Fruit fly (Drosophila melanogaster) whole organism, embryonic: ENCODE results near the gene CG43672.
A peak's percentile ranks its signal among the peaks of the same experiment; 100 is the strongest.

ENCODE experiments used
- Antp ChIP-seq: fragments of 200-800 bp; sonication (Bioruptor generic); optimal IDR thresholded peaks from 3 replicates; lab custom pipeline; 2016; ENCODE audit warnings: missing biosample characterization, missing genetic modification characterization
- Bgb ChIP-seq: fragments of 200-800 bp; sonication (Bioruptor generic); IDR thresholded peaks from 2 replicates; pipeline ENCODE4 v1.3.6; 2022; ENCODE audit warnings: missing biosample characterization, missing genetic modification characterization; ENCODE audit not compliant: partially characterized antibody
- CG10366 ChIP-seq: fragments of 200-800 bp; sonication (Bioruptor generic); IDR thresholded peaks from 2 replicates; pipeline ENCODE4 v1.3.6; 2022; ENCODE audit warnings: missing biosample characterization, missing genetic modification characterization
- CG10959 ChIP-seq: fragments of 200-800 bp; sonication (Bioruptor generic); IDR thresholded peaks from 2 replicates; pipeline ENCODE4 v1.3.6; 2022; ENCODE audit warnings: missing biosample characterization, missing genetic modification characterization
- CG11560 ChIP-seq: fragments of 200-800 bp; sonication (Bioruptor generic); IDR thresholded peaks from 3 replicates; pipeline ENCODE4 v1.3.6; 2022; ENCODE audit warnings: missing biosample characterization, missing genetic modification characterization
- CG11695 ChIP-seq: fragments of 200-800 bp; sonication (Bioruptor generic); IDR thresholded peaks from 3 replicates; pipeline ENCODE4 v1.3.6; 2022; ENCODE audit warnings: missing biosample characterization, missing genetic modification characterization
- CG13123 ChIP-seq: fragments of 200-800 bp; sonication (Bioruptor generic); optimal IDR thresholded peaks from 2 replicates; lab custom pipeline; 2016; ENCODE audit warnings: missing biosample characterization, missing genetic modification characterization
- CG14710 ChIP-seq: fragments of 200-800 bp; sonication (Bioruptor generic); optimal IDR thresholded peaks from 3 replicates; lab custom pipeline; 2019; ENCODE audit warnings: missing biosample characterization, mild to moderate bottlenecking, missing genetic modification characterization, moderate library complexity
- CG1603 ChIP-seq: fragments of 200-800 bp; sonication (Bioruptor generic); optimal IDR thresholded peaks from 2 replicates; lab custom pipeline; 2019; ENCODE audit warnings: missing biosample characterization, mild to moderate bottlenecking, missing genetic modification characterization, moderate library complexity
- CG16813 ChIP-seq: fragments of 200-800 bp; sonication (Bioruptor generic); IDR thresholded peaks from 3 replicates; pipeline ENCODE4 v1.3.6; 2022; ENCODE audit warnings: missing biosample characterization, missing genetic modification characterization; ENCODE audit not compliant: partially characterized antibody
- CG16815 ChIP-seq: fragments of 200-800 bp; sonication (Bioruptor generic); optimal IDR thresholded peaks from 3 replicates; lab custom pipeline; 2017; ENCODE audit warnings: missing biosample characterization, mild to moderate bottlenecking, missing genetic modification characterization
- CG1792 ChIP-seq: fragments of 200-800 bp; sonication (Bioruptor generic); optimal IDR thresholded peaks from 2 replicates; lab custom pipeline; 2016; ENCODE audit warnings: missing biosample characterization, missing genetic modification characterization
- CG30020 ChIP-seq: fragments of 200-800 bp; optimal IDR thresholded peaks from 2 replicates; lab custom pipeline; 2019; ENCODE audit warnings: missing biosample characterization, mild to moderate bottlenecking, missing genetic modification characterization, moderate library complexity
- CG30403 ChIP-seq: fragments of 200-800 bp; sonication (Bioruptor generic); optimal IDR thresholded peaks from 3 replicates; lab custom pipeline; 2016; ENCODE audit warnings: missing biosample characterization, missing genetic modification characterization
- CG3163 ChIP-seq: fragments of 200-800 bp; sonication (Bioruptor generic); optimal IDR thresholded peaks from 3 replicates; lab custom pipeline; 2016; ENCODE audit warnings: missing biosample characterization, missing genetic modification characterization
- CG3281 ChIP-seq: fragments of 200-800 bp; sonication (Bioruptor generic); optimal IDR thresholded peaks from 3 replicates; lab custom pipeline; 2017; ENCODE audit warnings: missing biosample characterization, mild to moderate bottlenecking, missing genetic modification characterization
- CG6254 ChIP-seq: fragments of 200-800 bp; sonication (Bioruptor generic); optimal IDR thresholded peaks from 3 replicates; lab custom pipeline; 2017; ENCODE audit warnings: mild to moderate bottlenecking, missing biosample characterization, missing genetic modification reagents, missing genetic modification characterization
- CG6765 ChIP-seq: fragments of 200-800 bp; sonication (Bioruptor generic); optimal IDR thresholded peaks from 3 replicates; lab custom pipeline; 2017; ENCODE audit warnings: missing biosample characterization, mild to moderate bottlenecking, missing genetic modification characterization
- CG9437 ChIP-seq: fragments of 200-800 bp; sonication (Bioruptor generic); optimal IDR thresholded peaks from 2 replicates; lab custom pipeline; 2018; ENCODE audit warnings: missing biosample characterization, mild to moderate bottlenecking, missing genetic modification characterization
- Camta ChIP-seq: fragments of 200-800 bp; sonication (Bioruptor generic); optimal IDR thresholded peaks from 2 replicates; lab custom pipeline; 2016; ENCODE audit warnings: missing biosample characterization, missing genetic modification characterization
- Dek ChIP-seq: fragments of 200-800 bp; sonication (Bioruptor generic); optimal IDR thresholded peaks from 3 replicates; lab custom pipeline; 2019; ENCODE audit warnings: missing biosample characterization, mild to moderate bottlenecking, missing genetic modification characterization, moderate library complexity
- Dll ChIP-seq: fragments of 200-800 bp; sonication (Bioruptor generic); IDR thresholded peaks from 4 replicates; pipeline ENCODE4 v1.3.6; 2022; ENCODE audit warnings: missing biosample characterization, missing genetic modification characterization; ENCODE audit not compliant: partially characterized antibody
- E2f2 ChIP-seq: fragments of 200-800 bp; sonication (Bioruptor generic); IDR thresholded peaks from 2 replicates; pipeline ENCODE4 v1.3.6; 2022; ENCODE audit warnings: missing biosample characterization, missing genetic modification characterization
- Ets65A ChIP-seq: fragments of 200-800 bp; sonication (Bioruptor generic); peaks from one replicate; lab custom pipeline; 2016; ENCODE audit warnings: missing biosample characterization, missing genetic modification characterization
- Fer2 ChIP-seq: fragments of 200-800 bp; sonication (Bioruptor generic); optimal IDR thresholded peaks from 2 replicates; lab custom pipeline; 2018; ENCODE audit warnings: missing biosample characterization, mild to moderate bottlenecking, missing genetic modification characterization, moderate library complexity
- GATAe ChIP-seq: fragments of 200-800 bp; sonication (Bioruptor generic); conservative IDR thresholded peaks from 2 replicates; pipeline ENCODE4 v1.3.6; 2022; ENCODE audit warnings: missing biosample characterization, missing genetic modification characterization
- Hey ChIP-seq: fragments of 200-800 bp; sonication (Bioruptor generic); optimal IDR thresholded peaks from 3 replicates; lab custom pipeline; 2018; ENCODE audit warnings: missing biosample characterization, mild to moderate bottlenecking, missing genetic modification characterization
- HmgZ ChIP-seq: fragments of 200-800 bp; sonication (Bioruptor generic); optimal IDR thresholded peaks from 2 replicates; lab custom pipeline; 2018; ENCODE audit warnings: missing biosample characterization, mild to moderate bottlenecking, missing genetic modification characterization
- MTF-1 ChIP-seq: fragments of 200-800 bp; sonication (Bioruptor generic); optimal IDR thresholded peaks from 2 replicates; lab custom pipeline; 2018; ENCODE audit warnings: missing biosample characterization, mild to moderate bottlenecking, missing genetic modification characterization, borderline replicate concordance
- Mad ChIP-seq: fragments of 200-800 bp; sonication (Bioruptor generic); optimal IDR thresholded peaks from 2 replicates; lab custom pipeline; 2016; ENCODE audit warnings: missing biosample characterization, missing genetic modification characterization
- NC2α ChIP-seq: fragments of 200-800 bp; sonication (Bioruptor generic); optimal IDR thresholded peaks from 2 replicates; lab custom pipeline; 2016; ENCODE audit warnings: missing biosample characterization, missing genetic modification characterization
- NfI ChIP-seq: fragments of 200-800 bp; sonication (Bioruptor generic); optimal IDR thresholded peaks from 3 replicates; lab custom pipeline; 2018; ENCODE audit warnings: missing biosample characterization, mild to moderate bottlenecking, missing genetic modification characterization, moderate library complexity
- Pdp1 ChIP-seq, 2 experiments: fragments of 200-800 bp; sonication (Bioruptor generic); optimal IDR thresholded peaks; 3 replicates each; lab custom pipeline; 2016; ENCODE audit warnings: missing biosample characterization in 2 of 2, missing genetic modification characterization in 2 of 2, mild to moderate bottlenecking in 1 of 2, moderate library complexity in 1 of 2
- Side ChIP-seq: fragments of 200-800 bp; sonication (Bioruptor generic); optimal IDR thresholded peaks from 2 replicates; lab custom pipeline; 2016; ENCODE audit warnings: missing biosample characterization, missing genetic modification characterization
- Trl ChIP-seq, 3 experiments: fragments of >200 bp in 2 of 3; fragments of 200-800 bp in 1 of 3; sonication (Bioruptor generic) in 1 of 3; optimal IDR thresholded peaks; 2 replicates in 1 of 3; 3 replicates in 2 of 3; lab custom pipeline; 2016 to 2017; ENCODE audit warnings: missing biosample characterization in 1 of 3, missing genetic modification characterization in 1 of 3
- ab ChIP-seq: fragments of 200-800 bp; sonication (Bioruptor generic); optimal IDR thresholded peaks from 2 replicates; lab custom pipeline; 2016; ENCODE audit warnings: missing biosample characterization, missing genetic modification characterization
- bab2 ChIP-seq: fragments of 200-800 bp; sonication (Bioruptor generic); optimal IDR thresholded peaks from 2 replicates; lab custom pipeline; 2016; ENCODE audit warnings: missing biosample characterization, missing genetic modification characterization
- bbx ChIP-seq: fragments of 200-800 bp; sonication (Bioruptor generic); IDR thresholded peaks from 2 replicates; pipeline ENCODE4 v1.3.6; 2022; ENCODE audit warnings: missing biosample characterization, missing genetic modification characterization; ENCODE audit not compliant: partially characterized antibody
- da ChIP-seq: fragments of 200-800 bp; sonication (Bioruptor generic); optimal IDR thresholded peaks from 2 replicates; lab custom pipeline; 2016; ENCODE audit warnings: missing biosample characterization, missing genetic modification characterization
- ems ChIP-seq: fragments of 200-800 bp; sonication (Bioruptor generic); optimal IDR thresholded peaks from 3 replicates; lab custom pipeline; 2016; ENCODE audit warnings: missing biosample characterization, missing genetic modification characterization
- grau ChIP-seq: fragments of 200-800 bp; optimal IDR thresholded peaks from 3 replicates; lab custom pipeline; 2019; ENCODE audit warnings: missing biosample characterization, mild to moderate bottlenecking, missing genetic modification characterization, moderate library complexity
- gt ChIP-seq: fragments of 200-800 bp; sonication (Bioruptor generic); IDR thresholded peaks from 2 replicates; pipeline ENCODE4 v1.3.6; 2022; ENCODE audit warnings: missing biosample characterization, missing genetic modification characterization
- mld ChIP-seq: fragments of 200-800 bp; sonication (Bioruptor generic); IDR thresholded peaks from 3 replicates; pipeline ENCODE4 v1.3.6; 2022; ENCODE audit warnings: missing biosample characterization, missing genetic modification characterization; ENCODE audit not compliant: partially characterized antibody
- nau ChIP-seq: fragments of 200-800 bp; sonication (Bioruptor generic); optimal IDR thresholded peaks from 3 replicates; lab custom pipeline; 2017; ENCODE audit warnings: missing biosample characterization, mild to moderate bottlenecking, missing genetic modification characterization, missing genetic modification reagents
- rib ChIP-seq: fragments of 200-800 bp; sonication (Bioruptor generic); IDR thresholded peaks from 2 replicates; pipeline ENCODE4 v1.3.6; 2022; ENCODE audit warnings: missing biosample characterization, missing genetic modification characterization
- shn ChIP-seq: fragments of 200-800 bp; sonication (Bioruptor generic); optimal IDR thresholded peaks from 3 replicates; lab custom pipeline; 2016; ENCODE audit warnings: missing biosample characterization, missing genetic modification characterization
- slou ChIP-seq: fragments of 200-800 bp; sonication (Bioruptor generic); optimal IDR thresholded peaks from 3 replicates; lab custom pipeline; 2016; ENCODE audit warnings: missing biosample characterization, missing genetic modification characterization
- tin ChIP-seq: fragments of 200-800 bp; sonication (Bioruptor generic); optimal IDR thresholded peaks from 3 replicates; lab custom pipeline; 2016; ENCODE audit warnings: missing biosample characterization, missing genetic modification characterization
- tio ChIP-seq: fragments of 200-800 bp; sonication (Bioruptor generic); optimal IDR thresholded peaks from 2 replicates; lab custom pipeline; 2017; ENCODE audit warnings: missing biosample characterization, missing genetic modification characterization, inconsistent platforms

The CG43672 gene

dm6 chrX:15738890-15739550 lies 33.7 kb upstream of the CG43672 start, which contains the start of the genes CG11679 and CG8206 (continued):
- no peak for TF ChIP-seq mld (GFP tag; lab: Robert Waterston, UW)
- no peak for TF ChIP-seq da (GFP tag; lab: Kevin White, UChicago)
- TF ChIP-seq CG10366: no peak
- TF ChIP-seq grau (tag; lab: Kevin White, UChicago): peak; percentile 55
- TF ChIP-seq Bgb (GFP tag; lab: Robert Waterston, UW): peak; percentile 34; the same call in 1 of the 2 replicates
- TF ChIP-seq shn: peak; percentile 52
- no peak for TF ChIP-seq ems (GFP tag; lab: Kevin White, UChicago)
- TF ChIP-seq nau (GFP tag; lab: Kevin White, UChicago): no peak
- no peak for TF ChIP-seq CG13123 (GFP tag; lab: Kevin White, UChicago)
- TF ChIP-seq E2f2 (GFP tag; lab: Robert Waterston, UW): 0 out of 2 replicates have a peak, but pooled peaks have one; percentile 17
- TF ChIP-seq NC2α (GFP tag; lab: Kevin White, UChicago): no peak
- TF ChIP-seq CG16813 (GFP tag; lab: Robert Waterston, UW): peak; percentile 39; the same call in 2 of the 3 replicates
- peak; percentile 66 for TF ChIP-seq Dll (GFP tag; lab: Robert Waterston, UW)
- no peak for TF ChIP-seq CG11560 (tag; lab: Robert Waterston, UW)
- peak; percentile 31 for TF ChIP-seq CG30020 (tag; lab: Kevin White, UChicago)
- TF ChIP-seq Mad: no peak
- TF ChIP-seq GATAe (GFP tag; lab: Robert Waterston, UW): no peak
- peak; percentile 53 for TF ChIP-seq CG30403
- TF ChIP-seq Camta: no peak
- no peak for TF ChIP-seq Trl (optimal IDR thresholded peaks at IDR 0.05; lab: Kevin White, UChicago)
- TF ChIP-seq Trl (GFP tag; optimal IDR thresholded peaks at IDR 0.05; lab: Kevin White, UChicago): peak; percentile 23
- no peak for TF ChIP-seq ab
- no peak for TF ChIP-seq CG3163 (GFP tag; lab: Kevin White, UChicago)
- peak; percentile 6 for TF ChIP-seq tin (GFP tag; lab: Kevin White, UChicago)
- no peak for TF ChIP-seq CG16815 (GFP tag; lab: Kevin White, UChicago)
- TF ChIP-seq CG1792: no peak
- TF ChIP-seq Dek (tag; lab: Kevin White, UChicago): no peak
- TF ChIP-seq CG14710 (tag; lab: Kevin White, UChicago): peak; percentile 46
- TF ChIP-seq Fer2 (tag; lab: Kevin White, UChicago): no peak
- TF ChIP-seq bbx (GFP tag; lab: Robert Waterston, UW): peak; percentile 32; the same call in 1 of the 2 replicates
- TF ChIP-seq Side (GFP tag; lab: Kevin White, UChicago): no peak
- peak; percentile 21 for TF ChIP-seq bab2 (GFP tag; lab: Kevin White, UChicago)
- no peak for TF ChIP-seq CG6254 (GFP tag; lab: Kevin White, UChicago)
- peak; percentile 62 for TF ChIP-seq CG1603 (tag; lab: Kevin White, UChicago)
- TF ChIP-seq CG10959 (GFP tag; lab: Robert Waterston, UW): no peak
- TF ChIP-seq NfI (GFP tag; lab: Kevin White, UChicago): peak; percentile 39
- TF ChIP-seq Antp (GFP tag; lab: Kevin White, UChicago): peak; percentile 59
- TF ChIP-seq rib (GFP tag; lab: Robert Waterston, UW): no peak
- no peak for TF ChIP-seq tio (GFP tag; lab: Kevin White, UChicago)
- no peak for TF ChIP-seq CG11695 (GFP tag; lab: Robert Waterston, UW)
- no peak for TF ChIP-seq CG6765
- peak; percentile 15 for TF ChIP-seq CG3281 (GFP tag; lab: Kevin White, UChicago)
- no peak for TF ChIP-seq gt (GFP tag; lab: Robert Waterston, UW)
- TF ChIP-seq Pdp1 (GFP tag; optimal IDR thresholded peaks at IDR 0.05; lab: Kevin White, UChicago): peak; percentile 38 to 62
- no peak for TF ChIP-seq CG9437 (GFP tag; lab: Kevin White, UChicago)
- peak; percentile 52 for TF ChIP-seq Ets65A (GFP tag; lab: Kevin White, UChicago)
- no peak for TF ChIP-seq MTF-1 (GFP tag; lab: Kevin White, UChicago)
- TF ChIP-seq slou: no peak
- TF ChIP-seq HmgZ (tag; lab: Kevin White, UChicago): peak; percentile 57
- TF ChIP-seq Hey (tag; lab: Kevin White, UChicago): no peak
